Worm (Caenorhabditis elegans): Measurements from ENCODE around the gene lys-5.

ce11 chrIV:11644705-11645104 lies 19.3 kb upstream of the lys-5 start:
- TF ChIP-seq nhr-12 (tag; optimal IDR thresholded peaks at IDR 0.05), result no peak
- no peak for TF ChIP-seq lin-13 (tag; optimal IDR thresholded peaks at IDR 0.05)
- no peak for TF ChIP-seq nhr-28 (tag; optimal IDR thresholded peaks at IDR 0.05)
- TF ChIP-seq ces-1 (GFP tag; optimal IDR thresholded peaks at IDR 0.05), result no peak
- TF ChIP-seq M03D4.4 (tag; optimal IDR thresholded peaks at IDR 0.05), result no peak
- no peak for TF ChIP-seq mep-1 (tag; optimal IDR thresholded peaks at IDR 0.05)
- TF ChIP-seq lsy-2 (tag; optimal IDR thresholded peaks at IDR 0.05), result no peak
- no peak for TF ChIP-seq ceh-43 (GFP tag; optimal IDR thresholded peaks at IDR 0.05)
- no peak for TF ChIP-seq unc-39 (tag; optimal IDR thresholded peaks at IDR 0.05)
- no peak for TF ChIP-seq pha-4 (tag; optimal IDR thresholded peaks at IDR 0.05)
- no peak for TF ChIP-seq mls-2 (tag; optimal IDR thresholded peaks at IDR 0.05)
- no peak for TF ChIP-seq ceh-83 (GFP tag; optimal IDR thresholded peaks at IDR 0.05)
- no peak for TF ChIP-seq unc-62 (GFP tag; optimal IDR thresholded peaks at IDR 0.05)
